Worm (Caenorhabditis elegans) whole organism, late embryonic: Measurements from ENCODE around the gene aakg-4.

Source experiments
- F13H6.1 ChIP-seq: sonication (generic microtip); optimal IDR thresholded peaks from 2 replicates; lab custom pipeline; 2016; ENCODE audit warnings: missing genetic modification characterization, missing compliant biosample characterization
- ceh-18 ChIP-seq: sonication (generic microtip); optimal IDR thresholded peaks from 2 replicates; lab custom pipeline; 2016; ENCODE audit warnings: missing genetic modification characterization, missing compliant biosample characterization
- dmd-4 ChIP-seq: sonication (generic microtip); optimal IDR thresholded peaks from 2 replicates; lab custom pipeline; 2016; ENCODE audit warnings: borderline replicate concordance, missing genetic modification characterization, missing compliant biosample characterization
- elt-2 ChIP-seq: sonication (generic microtip); optimal IDR thresholded peaks from 2 replicates; lab custom pipeline; 2016; ENCODE audit warnings: missing genetic modification reagents, missing genetic modification characterization, missing compliant biosample characterization
- elt-4 ChIP-seq: sonication (generic microtip); optimal IDR thresholded peaks from 2 replicates; lab custom pipeline; 2016; ENCODE audit warnings: missing genetic modification characterization, missing compliant biosample characterization
- pax-1 ChIP-seq: fragments of 150-350 bp; optimal IDR thresholded peaks from 2 replicates; lab custom pipeline; 2014; ENCODE audit warnings: missing biosample characterization, missing genetic modification characterization
- pha-4 ChIP-seq: fragments of 150-350 bp; optimal IDR thresholded peaks from 2 replicates; lab custom pipeline; 2018; ENCODE audit warnings: missing biosample characterization, missing genetic modification reagents, missing genetic modification characterization
- pros-1 ChIP-seq: fragments of 150-350 bp; optimal IDR thresholded peaks from 2 replicates; lab custom pipeline; 2014; ENCODE audit warnings: missing biosample characterization, missing genetic modification reagents, missing genetic modification characterization

DNA sequence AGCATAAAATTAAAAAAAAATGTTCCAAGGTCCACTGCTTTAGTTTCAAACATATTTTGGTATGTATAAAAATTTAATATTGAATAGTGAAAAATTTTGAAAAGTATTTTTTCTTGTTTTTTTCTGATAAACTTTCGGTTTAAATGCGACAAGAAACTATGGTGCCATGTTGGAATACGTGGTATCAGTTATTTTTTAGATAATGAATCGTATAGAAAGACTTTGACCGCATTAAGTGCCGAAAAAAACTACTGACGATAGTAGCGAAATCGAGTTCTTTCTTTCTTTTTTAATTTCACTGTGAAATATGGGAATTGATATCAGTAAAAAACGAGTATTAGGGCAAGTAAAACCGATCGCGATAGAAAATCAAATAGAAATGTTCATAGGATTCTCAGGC lies 46.8 kb upstream of the aakg-4 start, which contains the start of gene T24D8.6:
- TF ChIP-seq elt-4 (tag; lab: Kevin White, UChicago) (no peak), F13H6.1 (tag; lab: Kevin White, UChicago) (no peak), pax-1 (no peak), pha-4 (tag; lab: Kevin White, UChicago) (no peak), pros-1 (tag; lab: Kevin White, UChicago) (no peak), ceh-18 (no peak), elt-2 (tag; lab: Kevin White, UChicago) (no peak), dmd-4 (tag; lab: Kevin White, UChicago) (no peak)
